Worm (Caenorhabditis elegans) whole organism, L4/young adult: ENCODE measurements around the gene Y37E11B.5.

Experiments used
- W03F9.2 ChIP-seq: fragments of 150-350 bp; optimal IDR thresholded peaks from 2 replicates; lab custom pipeline; 2014; ENCODE audit warnings: missing biosample characterization, missing genetic modification characterization
- dao-5 ChIP-seq: sonication (generic microtip); optimal IDR thresholded peaks from 2 replicates; lab custom pipeline; 2016; ENCODE audit warnings: missing genotype, missing genetic modification characterization, moderate library complexity, missing compliant biosample characterization

- TF ChIP-seq W03F9.2 (tag; lab: Kevin White, UChicago): no peak
- no peak for TF ChIP-seq dao-5
Measured at ce11 chrIV:3590821-3591220, 7.5 kb downstream of the Y37E11B.5 start.
